Fruit fly (Drosophila melanogaster) whole organism, prepupa: Measurements from ENCODE around the gene yellow-f2.

ENCODE experiments used
- CG10631 ChIP-seq: fragments of 200-800 bp; sonication (Bioruptor generic); optimal IDR thresholded peaks from 2 replicates; lab custom pipeline; 2016; ENCODE audit warnings: missing biosample characterization, missing genetic modification characterization
- CG10669 ChIP-seq: fragments of 200-800 bp; sonication (Bioruptor generic); optimal IDR thresholded peaks from 3 replicates; lab custom pipeline; 2018; ENCODE audit warnings: missing biosample characterization, mild to moderate bottlenecking, missing genetic modification characterization, moderate library complexity
- CG11294 ChIP-seq: fragments of 200-800 bp; sonication (Bioruptor generic); IDR thresholded peaks from 2 replicates; pipeline ENCODE4 v1.3.6; 2022; ENCODE audit warnings: missing biosample characterization, missing genetic modification characterization
- CG11902 ChIP-seq: fragments of 200-800 bp; sonication (Bioruptor generic); optimal IDR thresholded peaks from 3 replicates; lab custom pipeline; 2016; ENCODE audit warnings: missing biosample characterization, missing genetic modification characterization
- CG1621 ChIP-seq: fragments of 200-800 bp; sonication (Bioruptor generic); optimal IDR thresholded peaks from 3 replicates; lab custom pipeline; 2018; ENCODE audit warnings: missing biosample characterization, mild to moderate bottlenecking, missing genetic modification characterization
- CG3032 ChIP-seq: fragments of 200-800 bp; optimal IDR thresholded peaks from 2 replicates; lab custom pipeline; 2019; ENCODE audit warnings: missing biosample characterization, mild to moderate bottlenecking, missing genetic modification characterization, moderate library complexity
- CG31627 ChIP-seq: fragments of 200-800 bp; sonication (Bioruptor generic); optimal IDR thresholded peaks from 3 replicates; lab custom pipeline; 2016; ENCODE audit warnings: missing biosample characterization, missing genetic modification characterization
- CG34406 ChIP-seq: fragments of 200-800 bp; sonication (Bioruptor generic); optimal IDR thresholded peaks from 3 replicates; lab custom pipeline; 2016; ENCODE audit warnings: missing biosample characterization, missing genetic modification characterization
- CG4318 ChIP-seq: fragments of 200-800 bp; sonication (Bioruptor generic); optimal IDR thresholded peaks from 3 replicates; lab custom pipeline; 2017; ENCODE audit warnings: missing biosample characterization, mild to moderate bottlenecking, missing genetic modification characterization
- CG6163 ChIP-seq: fragments of 200-800 bp; sonication (Bioruptor generic); IDR thresholded peaks from 3 replicates; pipeline ENCODE4 v1.3.6; 2022; ENCODE audit warnings: missing biosample characterization, missing genetic modification characterization
- CG6792 ChIP-seq: fragments of 200-800 bp; sonication (Bioruptor generic); optimal IDR thresholded peaks from 3 replicates; lab custom pipeline; 2016; ENCODE audit warnings: missing biosample characterization, missing genetic modification characterization
- CG6808 ChIP-seq: fragments of 200-800 bp; sonication (Bioruptor generic); optimal IDR thresholded peaks from 3 replicates; lab custom pipeline; 2017; ENCODE audit warnings: missing biosample characterization, missing genetic modification characterization, mild to moderate bottlenecking, moderate library complexity, missing genetic modification reagents
- CG6854 ChIP-seq: fragments of 200-800 bp; sonication (Bioruptor generic); optimal IDR thresholded peaks from 2 replicates; lab custom pipeline; 2017; ENCODE audit warnings: missing biosample characterization, mild to moderate bottlenecking, missing genetic modification characterization
- CG8119 ChIP-seq: fragments of 200-800 bp; sonication (Bioruptor generic); IDR thresholded peaks from 3 replicates; pipeline ENCODE4 v1.3.6; 2022; ENCODE audit warnings: missing biosample characterization, missing genetic modification characterization
- CG8632 ChIP-seq: fragments of 200-800 bp; sonication (Bioruptor generic); optimal IDR thresholded peaks from 3 replicates; lab custom pipeline; 2016; ENCODE audit warnings: missing biosample characterization, missing genetic modification characterization
- Eip78C ChIP-seq: fragments of 200-800 bp; sonication (Bioruptor generic); peaks from one replicate; lab custom pipeline; 2016; ENCODE audit warnings: missing biosample characterization, missing genetic modification characterization
- Eip93F ChIP-seq: fragments of 200-800 bp; sonication (Bioruptor generic); optimal IDR thresholded peaks from 2 replicates; lab custom pipeline; 2016; ENCODE audit warnings: missing biosample characterization, mild to moderate bottlenecking, missing genetic modification characterization
- Gug ChIP-seq: fragments of 200-800 bp; sonication (Bioruptor generic); IDR thresholded peaks from 2 replicates; pipeline ENCODE4 v1.3.6; 2022; ENCODE audit warnings: missing biosample characterization, missing genetic modification characterization
- Hr38 ChIP-seq: sonication (Bioruptor generic); optimal IDR thresholded peaks from 2 replicates; lab custom pipeline; 2016; ENCODE audit warnings: missing biosample characterization, missing genetic modification characterization
- Hr39 ChIP-seq: fragments of 200-800 bp; sonication (Bioruptor generic); optimal IDR thresholded peaks from 2 replicates; lab custom pipeline; 2016; ENCODE audit warnings: missing biosample characterization, missing genetic modification characterization
- Lpt ChIP-seq: fragments of 200-800 bp; sonication (Bioruptor generic); optimal IDR thresholded peaks from 3 replicates; lab custom pipeline; 2016; ENCODE audit warnings: missing biosample characterization, missing genetic modification characterization
- Met ChIP-seq: fragments of 200-800 bp; sonication (Bioruptor generic); optimal IDR thresholded peaks from 3 replicates; lab custom pipeline; 2016; ENCODE audit warnings: missing biosample characterization, missing genetic modification characterization
- OdsH ChIP-seq: fragments of 200-800 bp; sonication (Bioruptor generic); optimal IDR thresholded peaks from 3 replicates; lab custom pipeline; 2016; ENCODE audit warnings: missing biosample characterization, missing genetic modification characterization
- Smox ChIP-seq: fragments of 200-800 bp; sonication (Bioruptor generic); optimal IDR thresholded peaks from 3 replicates; lab custom pipeline; 2016; ENCODE audit warnings: missing biosample characterization, missing genetic modification characterization
- Sox102F ChIP-seq: fragments of 200-800 bp; sonication (Bioruptor generic); optimal IDR thresholded peaks from 2 replicates; lab custom pipeline; 2016; ENCODE audit warnings: missing biosample characterization, mild to moderate bottlenecking, missing genetic modification characterization
- Sox14 ChIP-seq: fragments of 200-800 bp; sonication (Bioruptor generic); optimal IDR thresholded peaks from 3 replicates; lab custom pipeline; 2016; ENCODE audit warnings: missing biosample characterization, missing genetic modification characterization
- Sox15 ChIP-seq: fragments of 200-800 bp; sonication (Bioruptor generic); optimal IDR thresholded peaks from 3 replicates; lab custom pipeline; 2016; ENCODE audit warnings: missing biosample characterization, missing genetic modification characterization
- achi ChIP-seq: fragments of 200-800 bp; sonication (Bioruptor generic); optimal IDR thresholded peaks from 3 replicates; lab custom pipeline; 2016; ENCODE audit warnings: missing biosample characterization, missing genetic modification characterization
- acj6 ChIP-seq: fragments of 200-800 bp; sonication (Bioruptor generic); optimal IDR thresholded peaks from 3 replicates; lab custom pipeline; 2016; ENCODE audit warnings: missing biosample characterization, missing genetic modification characterization
- dsx ChIP-seq: fragments of 200-800 bp; optimal IDR thresholded peaks from 3 replicates; lab custom pipeline; 2019; ENCODE audit warnings: missing biosample characterization, mild to moderate bottlenecking, missing genetic modification characterization, moderate library complexity; ENCODE audit not compliant: poor library complexity, severe bottlenecking
- eg ChIP-seq: fragments of 200-800 bp; sonication (Bioruptor generic); IDR thresholded peaks from 3 replicates; pipeline ENCODE4 v1.3.6; 2022; ENCODE audit warnings: missing biosample characterization, missing genetic modification characterization
- esn ChIP-seq: fragments of 200-800 bp; sonication (Bioruptor generic); optimal IDR thresholded peaks from 2 replicates; lab custom pipeline; 2016; ENCODE audit warnings: missing biosample characterization, mild to moderate bottlenecking, missing genetic modification characterization, moderate library complexity
- fd59A ChIP-seq: fragments of 200-800 bp; sonication (Bioruptor generic); optimal IDR thresholded peaks from 2 replicates; lab custom pipeline; 2017; ENCODE audit warnings: missing biosample characterization, mild to moderate bottlenecking, missing genetic modification characterization, missing genetic modification reagents
- fkh ChIP-seq: fragments of 200-800 bp; sonication (Bioruptor generic); optimal IDR thresholded peaks from 3 replicates; lab custom pipeline; 2017; ENCODE audit warnings: missing biosample characterization, mild to moderate bottlenecking, missing genetic modification characterization, moderate library complexity
- net ChIP-seq: fragments of 200-800 bp; sonication (Bioruptor generic); optimal IDR thresholded peaks from 3 replicates; lab custom pipeline; 2016; ENCODE audit warnings: missing biosample characterization, missing genetic modification characterization
- pdm3 ChIP-seq: fragments of 200-800 bp; sonication (Bioruptor generic); optimal IDR thresholded peaks from 3 replicates; lab custom pipeline; 2016; ENCODE audit warnings: missing biosample characterization, missing genetic modification characterization
- ss ChIP-seq, 2 experiments: fragments of 200-800 bp; sonication (Bioruptor generic); optimal IDR thresholded peaks; 2 replicates in 1 of 2; 3 replicates in 1 of 2; lab custom pipeline; 2017 to 2018; ENCODE audit warnings: mild to moderate bottlenecking in 2 of 2, missing biosample characterization in 2 of 2, missing genetic modification characterization in 2 of 2, moderate library complexity in 1 of 2
- svp ChIP-seq: fragments of 200-800 bp; sonication (Bioruptor generic); peaks from one replicate; lab custom pipeline; 2016; ENCODE audit warnings: missing biosample characterization, missing genetic modification characterization
- topi ChIP-seq: fragments of 200-800 bp; sonication (Bioruptor generic); optimal IDR thresholded peaks from 3 replicates; lab custom pipeline; 2016; ENCODE audit warnings: missing biosample characterization, missing genetic modification characterization

Gene yellow-f2

dm6 chr3R:12981334-12982166 lies 13.4 kb downstream of the yellow-f2 start (continued):
- TF ChIP-seq CG6792 (GFP tag; lab: Kevin White, UChicago) (peak; percentile 76), CG10669 (GFP tag; lab: Kevin White, UChicago) (peak; percentile 77), CG8632 (GFP tag; lab: Kevin White, UChicago) (peak; percentile 79), CG1621 (peak; percentile 57), Gug (GFP tag; lab: Robert Waterston, UW) (peak; percentile 64; the same call in 1 of the 2 replicates), pdm3 (GFP tag; lab: Kevin White, UChicago) (peak; percentile 67), CG11902 (peak; percentile 71), fkh (GFP tag; lab: Kevin White, UChicago) (no peak), Sox102F (peak; percentile 68), CG6163 (GFP tag; lab: Robert Waterston, UW) (peak; percentile 62), topi (GFP tag; lab: Kevin White, UChicago) (peak; percentile 73), CG6854 (GFP tag; lab: Kevin White, UChicago) (no peak), dsx (GFP tag; lab: Kevin White, UChicago) (peak; percentile 40), CG34406 (GFP tag; lab: Kevin White, UChicago) (peak; percentile 76), net (GFP tag; lab: Kevin White, UChicago) (peak; percentile 81), Eip93F (no peak), CG11294 (0 out of 2 replicates have a peak, but pooled peaks have one; percentile 67), CG31627 (GFP tag; lab: Kevin White, UChicago) (peak; percentile 73), Sox15 (GFP tag; lab: Kevin White, UChicago) (peak; percentile 56)
- TF ChIP-seq, all 60 proteins: peak for 54

dm6 chr3R:12980628-12981219 lies 14.2 kb downstream of the yellow-f2 start, which contains the start of gene Paip2:
Gene Paip2 (plus strand): TSS chr3R:12980792.
- TF ChIP-seq dsx (GFP tag; lab: Kevin White, UChicago), result peak; percentile 19
- peak; percentile 2 for TF ChIP-seq achi
- peak; percentile 28 for TF ChIP-seq topi (GFP tag; lab: Kevin White, UChicago)
- peak; percentile 43 for TF ChIP-seq Sox14 (GFP tag; lab: Kevin White, UChicago)
- TF ChIP-seq CG3032 (tag; lab: Kevin White, UChicago), result no peak
- TF ChIP-seq svp (GFP tag; lab: Kevin White, UChicago), result peak; percentile 49
- TF ChIP-seq, all 60 proteins: peak for 5

- no peak for TF ChIP-seq CG8119
- TF ChIP-seq Eip78C (GFP tag; lab: Kevin White, UChicago), result peak; percentile 22
These were observed 17.4 kb downstream of the yellow-f2 start, which contains the start of the genes CG7381 and CG7091 for dm6 chr3R:12977371-12978050. Gene CG7381 (minus strand): TSS chr3R:12977471. Gene CG7091 (plus strand): TSS chr3R:12978000.

dm6 chr3R:12975223-12975622 lies 19.7 kb downstream of the yellow-f2 start:
- no peak for TF ChIP-seq CG34406 (GFP tag; lab: Kevin White, UChicago)
- no peak for TF ChIP-seq CG8119
- TF ChIP-seq Eip78C (GFP tag; lab: Kevin White, UChicago), result no peak
- no peak for TF ChIP-seq ss (GFP tag; optimal IDR thresholded peaks at IDR 0.05; lab: Kevin White, UChicago)
- TF ChIP-seq topi (GFP tag; lab: Kevin White, UChicago), result no peak

- TF ChIP-seq esn (GFP tag; lab: Kevin White, UChicago) (no peak), CG10631 (GFP tag; lab: Kevin White, UChicago) (peak; percentile 53), Sox15 (GFP tag; lab: Kevin White, UChicago) (no peak), CG6808 (GFP tag; lab: Kevin White, UChicago) (no peak), eg (GFP tag; lab: Robert Waterston, UW) (0 out of 3 replicates have a peak, but pooled peaks have one; percentile 23), CG1621 (no peak), Lpt (GFP tag; lab: Kevin White, UChicago) (no peak), acj6 (GFP tag; lab: Kevin White, UChicago) (peak; percentile 24), Smox (GFP tag; lab: Kevin White, UChicago) (no peak), Gug (GFP tag; lab: Robert Waterston, UW) (no peak), CG10669 (GFP tag; lab: Kevin White, UChicago) (no peak), Met (peak; percentile 19), Hr39 (GFP tag; lab: Kevin White, UChicago) (no peak), fd59A (GFP tag; lab: Kevin White, UChicago) (no peak), OdsH (GFP tag; lab: Kevin White, UChicago) (peak; percentile 46), Hr38 (GFP tag; lab: Kevin White, UChicago) (no peak), CG4318 (no peak), CG6854 (GFP tag; lab: Kevin White, UChicago) (no peak), topi (GFP tag; lab: Kevin White, UChicago) (peak; percentile 42)
These were observed 20.5 kb downstream of the yellow-f2 start for dm6 chr3R:12974447-12974846.
